Fruit fly (Drosophila melanogaster) S2 (cell line): ENCODE data around the gene Spp.

ENCODE experiments used
- CG8478 ChIP-seq: fragments of >200 bp; optimal IDR thresholded peaks from 2 replicates; lab custom pipeline; 2018
- CTCF ChIP-seq, 2 experiments: fragments of >200 bp; optimal IDR thresholded peaks; 2 replicates each; lab custom pipeline; 2018

DNA sequence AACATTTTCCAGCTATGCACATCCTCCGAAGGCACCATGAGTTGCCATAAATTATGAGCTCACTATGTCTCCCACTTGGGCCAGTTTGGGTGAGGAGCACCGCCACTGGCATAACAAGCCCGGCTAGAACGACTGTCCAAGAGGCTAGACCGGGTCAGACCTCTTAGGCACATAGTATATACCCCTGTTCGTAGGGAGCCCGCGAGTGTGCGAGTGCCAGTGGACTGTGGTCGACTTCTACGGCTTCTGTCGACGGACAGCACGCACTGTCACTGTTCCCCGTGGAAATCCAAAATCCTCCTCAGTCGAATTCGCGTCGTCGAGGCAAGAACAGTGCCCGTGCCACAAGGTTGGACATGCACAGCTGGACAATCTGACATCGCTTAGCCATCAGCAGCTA lies 32.7 kb upstream of the Spp start, which contains the start of gene Pph13:
- TF ChIP-seq CTCF (optimal IDR thresholded peaks at IDR 0.05; lab: Kevin White, UChicago) (no peak), CG8478 (no peak)
